Fruit fly (Drosophila melanogaster): Measurements from ENCODE around the gene ND-20L.

- TF ChIP-seq cad (GFP tag; optimal IDR thresholded peaks at IDR 0.05) (no peak), eve (GFP tag; optimal IDR thresholded peaks at IDR 0.05) (no peak), ro (GFP tag; IDR thresholded peaks at IDR 0.05) (no peak), CG33557 (GFP tag; optimal IDR thresholded peaks at IDR 0.05) (no peak), pum (GFP tag; optimal IDR thresholded peaks at IDR 0.05) (no peak)
These were observed 3.0 kb upstream of the ND-20L start for dm6 chr3R:29512306-29513044.
